Fruit fly (Drosophila melanogaster) whole organism, embryonic: Measurements from ENCODE around the gene CG10638.

Source experiments
- Aef1 ChIP-seq: fragments of 200-800 bp; sonication (Bioruptor generic); IDR thresholded peaks from 3 replicates; pipeline ENCODE4 v1.3.6; 2022; ENCODE audit warnings: missing biosample characterization, missing genetic modification characterization
- CG10147 ChIP-seq: fragments of 200-800 bp; sonication (Bioruptor generic); optimal IDR thresholded peaks from 2 replicates; lab custom pipeline; 2019; ENCODE audit warnings: missing biosample characterization, mild to moderate bottlenecking, missing genetic modification characterization, moderate library complexity
- CG10565 ChIP-seq: fragments of 200-800 bp; sonication (Bioruptor generic); optimal IDR thresholded peaks from 3 replicates; lab custom pipeline; 2016; ENCODE audit warnings: missing biosample characterization, mild to moderate bottlenecking, missing genetic modification characterization
- CG10979 ChIP-seq: fragments of 200-800 bp; sonication (Bioruptor generic); optimal IDR thresholded peaks from 2 replicates; lab custom pipeline; 2018; ENCODE audit warnings: missing biosample characterization, mild to moderate bottlenecking, missing genetic modification characterization, moderate library complexity
- CG11504 ChIP-seq: fragments of 200-800 bp; sonication (Bioruptor generic); optimal IDR thresholded peaks from 3 replicates; lab custom pipeline; 2019; ENCODE audit warnings: missing biosample characterization, mild to moderate bottlenecking, missing genetic modification characterization, moderate library complexity
- CG11560 ChIP-seq: fragments of 200-800 bp; sonication (Bioruptor generic); IDR thresholded peaks from 3 replicates; pipeline ENCODE4 v1.3.6; 2022; ENCODE audit warnings: missing biosample characterization, missing genetic modification characterization
- CG12391 ChIP-seq: fragments of 200-800 bp; sonication (Bioruptor generic); optimal IDR thresholded peaks from 3 replicates; lab custom pipeline; 2018; ENCODE audit warnings: missing biosample characterization, mild to moderate bottlenecking, missing genetic modification characterization, moderate library complexity
- CG14050 ChIP-seq: fragments of 200-800 bp; sonication (Bioruptor generic); IDR thresholded peaks from 3 replicates; pipeline ENCODE4 v1.3.6; 2022; ENCODE audit warnings: missing biosample characterization, missing genetic modification characterization
- CG15601 ChIP-seq: fragments of 200-800 bp; sonication (Bioruptor generic); optimal IDR thresholded peaks from 3 replicates; lab custom pipeline; 2019; ENCODE audit warnings: missing biosample characterization, mild to moderate bottlenecking, missing genetic modification characterization, moderate library complexity
- CG17568 ChIP-seq: fragments of 200-800 bp; sonication (Bioruptor generic); optimal IDR thresholded peaks from 2 replicates; lab custom pipeline; 2018; ENCODE audit warnings: missing biosample characterization, mild to moderate bottlenecking, missing genetic modification characterization, moderate library complexity
- CG18476 ChIP-seq: fragments of 200-800 bp; sonication (Bioruptor generic); optimal IDR thresholded peaks from 2 replicates; lab custom pipeline; 2016; ENCODE audit warnings: missing biosample characterization, mild to moderate bottlenecking, missing genetic modification characterization
- CG3163 ChIP-seq: fragments of 200-800 bp; sonication (Bioruptor generic); optimal IDR thresholded peaks from 3 replicates; lab custom pipeline; 2016; ENCODE audit warnings: missing biosample characterization, missing genetic modification characterization
- CG32532 ChIP-seq: fragments of 200-800 bp; sonication (Bioruptor generic); IDR thresholded peaks from 2 replicates; pipeline ENCODE4 v1.3.6; 2022; ENCODE audit warnings: missing biosample characterization, missing genetic modification characterization
- CG33213 ChIP-seq: fragments of 200-800 bp; sonication (Bioruptor generic); optimal IDR thresholded peaks from 3 replicates; lab custom pipeline; 2016; ENCODE audit warnings: missing biosample characterization, missing genetic modification characterization
- CG34422 ChIP-seq: fragments of 200-800 bp; sonication (Bioruptor generic); IDR thresholded peaks from 3 replicates; pipeline ENCODE4 v1.3.6; 2022; ENCODE audit warnings: missing biosample characterization, missing genetic modification characterization
- CG4854 ChIP-seq: fragments of 200-800 bp; sonication (Bioruptor generic); optimal IDR thresholded peaks from 2 replicates; lab custom pipeline; 2016; ENCODE audit warnings: missing biosample characterization, missing genetic modification characterization, inconsistent platforms
- CG7839 ChIP-seq: fragments of 200-800 bp; sonication (Bioruptor generic); optimal IDR thresholded peaks from 3 replicates; lab custom pipeline; 2018; ENCODE audit warnings: missing biosample characterization, mild to moderate bottlenecking, missing genetic modification characterization, moderate library complexity
- CG8924 ChIP-seq: fragments of 200-800 bp; optimal IDR thresholded peaks from 3 replicates; lab custom pipeline; 2019; ENCODE audit warnings: missing biosample characterization, mild to moderate bottlenecking, missing genetic modification characterization, moderate library complexity
- Elba2 ChIP-seq: fragments of 200-800 bp; sonication (Bioruptor generic); optimal IDR thresholded peaks from 3 replicates; lab custom pipeline; 2016; ENCODE audit warnings: missing biosample characterization, missing genetic modification characterization
- Ets65A ChIP-seq: fragments of 200-800 bp; sonication (Bioruptor generic); peaks from one replicate; lab custom pipeline; 2016; ENCODE audit warnings: missing biosample characterization, missing genetic modification characterization
- Fer1 ChIP-seq: fragments of 200-800 bp; sonication (Bioruptor generic); optimal IDR thresholded peaks from 2 replicates; lab custom pipeline; 2017; ENCODE audit warnings: missing biosample characterization, mild to moderate bottlenecking, missing genetic modification characterization
- Hmx ChIP-seq: fragments of 200-800 bp; sonication (Bioruptor generic); optimal IDR thresholded peaks from 2 replicates; lab custom pipeline; 2016; ENCODE audit warnings: missing biosample characterization, missing genetic modification characterization
- Lhr ChIP-seq: fragments of 200-800 bp; sonication (Bioruptor generic); optimal IDR thresholded peaks from 3 replicates; lab custom pipeline; 2017; ENCODE audit warnings: mild to moderate bottlenecking, missing biosample characterization, missing genetic modification reagents, missing genetic modification characterization
- Lim3 ChIP-seq: fragments of 200-800 bp; sonication (Bioruptor generic); IDR thresholded peaks from 2 replicates; pipeline ENCODE4 v1.3.6; 2022; ENCODE audit warnings: missing biosample characterization, missing genetic modification characterization
- NC2α ChIP-seq: fragments of 200-800 bp; sonication (Bioruptor generic); optimal IDR thresholded peaks from 2 replicates; lab custom pipeline; 2016; ENCODE audit warnings: missing biosample characterization, missing genetic modification characterization
- Pdp1 ChIP-seq, 2 experiments: fragments of 200-800 bp; sonication (Bioruptor generic); optimal IDR thresholded peaks; 3 replicates each; lab custom pipeline; 2016; ENCODE audit warnings: missing biosample characterization in 2 of 2, missing genetic modification characterization in 2 of 2, mild to moderate bottlenecking in 1 of 2, moderate library complexity in 1 of 2
- Poxn ChIP-seq: fragments of 200-800 bp; sonication (Bioruptor generic); IDR thresholded peaks from 2 replicates; pipeline ENCODE4 v1.3.6; 2022; ENCODE audit warnings: missing biosample characterization, missing genetic modification characterization
- Ravus ChIP-seq: fragments of 200-800 bp; sonication (Bioruptor generic); IDR thresholded peaks from 2 replicates; pipeline ENCODE4 v1.3.6; 2022; ENCODE audit warnings: missing biosample characterization, missing genetic modification characterization
- Stat92E ChIP-seq, 3 experiments: fragments of >200 bp in 2 of 3; fragments of 200-800 bp in 1 of 3; sonication (Bioruptor generic) in 1 of 3; optimal IDR thresholded peaks; 2 replicates each; lab custom pipeline; 2017 to 2019; ENCODE audit warnings: missing biosample characterization in 3 of 3, missing genetic modification characterization in 3 of 3, mild to moderate bottlenecking in 1 of 3, moderate library complexity in 1 of 3
- Vsx1 ChIP-seq: fragments of 200-800 bp; sonication (Bioruptor generic); optimal IDR thresholded peaks from 2 replicates; lab custom pipeline; 2017; ENCODE audit warnings: missing biosample characterization, mild to moderate bottlenecking, missing genetic modification characterization, missing genetic modification reagents
- Xbp1 ChIP-seq: fragments of 200-800 bp; sonication (Bioruptor generic); optimal IDR thresholded peaks from 3 replicates; lab custom pipeline; 2016; ENCODE audit warnings: missing biosample characterization, mild to moderate bottlenecking, missing genetic modification characterization
- al ChIP-seq: fragments of 200-800 bp; sonication (Bioruptor generic); IDR thresholded peaks from 2 replicates; pipeline ENCODE4 v1.3.6; 2022; ENCODE audit warnings: missing biosample characterization, missing genetic modification characterization
- ara ChIP-seq: fragments of 200-800 bp; sonication (Bioruptor generic); IDR thresholded peaks from 2 replicates; pipeline ENCODE4 v1.3.6; 2022; ENCODE audit warnings: missing biosample characterization, missing genetic modification characterization
- bowl ChIP-seq: fragments of 200-800 bp; sonication (Bioruptor generic); IDR thresholded peaks from 2 replicates; pipeline ENCODE4 v1.3.6; 2022; ENCODE audit warnings: missing biosample characterization, missing genetic modification characterization
- br ChIP-seq: fragments of >200 bp; optimal IDR thresholded peaks from 2 replicates; lab custom pipeline; 2017
- cato ChIP-seq: fragments of 200-800 bp; sonication (Bioruptor generic); optimal IDR thresholded peaks from 2 replicates; lab custom pipeline; 2016; ENCODE audit warnings: missing biosample characterization, missing genetic modification characterization, borderline replicate concordance
- dati ChIP-seq: fragments of 200-800 bp; sonication (Bioruptor generic); IDR thresholded peaks from 2 replicates; pipeline ENCODE4 v1.3.6; 2022; ENCODE audit warnings: missing biosample characterization, missing genetic modification characterization
- ewg ChIP-seq: fragments of 200-800 bp; sonication (Bioruptor generic); optimal IDR thresholded peaks from 3 replicates; lab custom pipeline; 2017; ENCODE audit warnings: mild to moderate bottlenecking, missing biosample characterization, missing genetic modification reagents, missing genetic modification characterization
- fd96Cb ChIP-seq: fragments of 200-800 bp; sonication (Bioruptor generic); optimal IDR thresholded peaks from 2 replicates; lab custom pipeline; 2018; ENCODE audit warnings: missing biosample characterization, mild to moderate bottlenecking, missing genetic modification characterization, moderate library complexity
- gt ChIP-seq: fragments of 200-800 bp; sonication (Bioruptor generic); IDR thresholded peaks from 2 replicates; pipeline ENCODE4 v1.3.6; 2022; ENCODE audit warnings: missing biosample characterization, missing genetic modification characterization
- ham ChIP-seq: fragments of 200-800 bp; sonication (Bioruptor generic); IDR thresholded peaks from 2 replicates; pipeline ENCODE4 v1.3.6; 2022; ENCODE audit warnings: missing biosample characterization, missing genetic modification characterization
- lola ChIP-seq, 3 experiments: fragments of >200 bp in 2 of 3; fragments of 200-800 bp in 1 of 3; sonication (Bioruptor generic) in 1 of 3; optimal IDR thresholded peaks; 2 replicates each; lab custom pipeline; 2017 to 2019; ENCODE audit warnings: missing biosample characterization in 3 of 3, missing genetic modification characterization in 3 of 3, mild to moderate bottlenecking in 1 of 3, moderate library complexity in 1 of 3
- mld ChIP-seq: fragments of 200-800 bp; sonication (Bioruptor generic); IDR thresholded peaks from 3 replicates; pipeline ENCODE4 v1.3.6; 2022; ENCODE audit warnings: missing biosample characterization, missing genetic modification characterization; ENCODE audit not compliant: partially characterized antibody
- pnt ChIP-seq: fragments of 200-800 bp; sonication (Bioruptor generic); optimal IDR thresholded peaks from 3 replicates; lab custom pipeline; 2016; ENCODE audit warnings: missing biosample characterization, missing genetic modification characterization
- run ChIP-seq: fragments of 200-800 bp; sonication (Bioruptor generic); optimal IDR thresholded peaks from 3 replicates; lab custom pipeline; 2018; ENCODE audit warnings: missing biosample characterization, mild to moderate bottlenecking, missing genetic modification characterization
- slou ChIP-seq: fragments of 200-800 bp; sonication (Bioruptor generic); optimal IDR thresholded peaks from 3 replicates; lab custom pipeline; 2016; ENCODE audit warnings: missing biosample characterization, missing genetic modification characterization
- stc ChIP-seq: fragments of 200-800 bp; sonication (Bioruptor generic); IDR thresholded peaks from 2 replicates; pipeline ENCODE4 v1.3.6; 2022; ENCODE audit warnings: missing biosample characterization, missing genetic modification characterization
- sug ChIP-seq: fragments of 200-800 bp; optimal IDR thresholded peaks from 2 replicates; lab custom pipeline; 2019; ENCODE audit warnings: missing biosample characterization, mild to moderate bottlenecking, missing genetic modification characterization, moderate library complexity
- tup ChIP-seq: fragments of 200-800 bp; sonication (Bioruptor generic); optimal IDR thresholded peaks from 2 replicates; lab custom pipeline; 2016; ENCODE audit warnings: missing biosample characterization, mild to moderate bottlenecking, missing genetic modification characterization, moderate library complexity
- usp ChIP-seq: fragments of >200 bp; optimal IDR thresholded peaks from 2 replicates; lab custom pipeline; 2017; ENCODE audit warnings: missing biosample characterization, missing genetic modification characterization

The CG10638 gene

DNA sequence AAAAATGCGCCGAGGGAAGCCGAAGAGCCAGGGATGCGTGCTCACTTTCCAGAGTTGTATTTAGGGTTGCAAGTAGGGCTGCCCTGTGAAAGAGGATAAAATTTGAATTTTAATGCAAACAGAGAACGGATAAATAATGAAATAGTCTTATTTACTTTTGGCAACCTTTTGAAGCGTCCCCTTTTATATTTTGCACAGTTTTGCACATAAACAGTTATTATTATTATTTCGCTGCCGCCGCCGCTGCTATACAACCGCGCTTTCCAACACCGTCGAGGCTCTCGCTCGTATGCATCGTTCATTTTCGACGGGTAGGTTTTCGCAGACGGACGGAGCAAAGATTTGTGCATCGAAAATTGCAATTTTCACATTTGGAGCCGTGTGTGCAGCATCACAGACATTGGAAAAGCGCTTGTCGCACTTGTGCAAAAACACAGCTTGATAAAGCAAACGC, 13.7 kb upstream of the CG10638 start, which contains the start of the genes sti and tral (continued):
- TF ChIP-seq Vsx1 (GFP tag; lab: Kevin White, UChicago), result no peak
- peak; percentile 89 for TF ChIP-seq cato (GFP tag; lab: Kevin White, UChicago)
- TF ChIP-seq CG7839 (tag; lab: Kevin White, UChicago), result peak; percentile 75
- peak; percentile 76 for TF ChIP-seq CG10979 (tag; lab: Kevin White, UChicago)
- no peak for TF ChIP-seq br (lab: Kevin White, UChicago)
- TF ChIP-seq usp, result no peak
- TF ChIP-seq Stat92E (GFP tag; optimal IDR thresholded peaks at IDR 0.05; lab: Kevin White, UChicago), result peak in 1 of 3 experiments; percentile 2
- TF ChIP-seq Pdp1 (GFP tag; optimal IDR thresholded peaks at IDR 0.05; lab: Kevin White, UChicago), result peak; percentile 84 to 95
- TF ChIP-seq CG34422 (GFP tag; lab: Robert Waterston, UW), result peak; percentile 79; the same call in 2 of the 3 replicates
- peak; percentile 64 for TF ChIP-seq stc (GFP tag; lab: Robert Waterston, UW)
- TF ChIP-seq Lim3 (GFP tag; lab: Robert Waterston, UW), result no peak
- peak; percentile 82 for TF ChIP-seq CG10147 (GFP tag; lab: Kevin White, UChicago)
- peak; percentile 62 for TF ChIP-seq Ravus
- 0 out of 2 replicates have a peak, but pooled peaks have one; percentile 40 for TF ChIP-seq dati (GFP tag; lab: Robert Waterston, UW)
- TF ChIP-seq fd96Cb, result peak; percentile 74
- TF ChIP-seq run (tag; lab: Kevin White, UChicago), result peak; percentile 15
- TF ChIP-seq bowl (GFP tag; lab: Robert Waterston, UW), result 0 out of 2 replicates have a peak, but pooled peaks have one; percentile 50
- peak; percentile 59 for TF ChIP-seq CG10565 (GFP tag; lab: Kevin White, UChicago)
- TF ChIP-seq CG14050 (GFP tag; lab: Robert Waterston, UW), result peak; percentile 60; the same call in 2 of the 3 replicates
- TF ChIP-seq pnt (GFP tag; lab: Kevin White, UChicago), result peak; percentile 92
- peak; percentile 89 for TF ChIP-seq NC2α (GFP tag; lab: Kevin White, UChicago)
- peak; percentile 91 for TF ChIP-seq tup (GFP tag; lab: Kevin White, UChicago)
- TF ChIP-seq Hmx (GFP tag; lab: Kevin White, UChicago), result peak; percentile 55
- TF ChIP-seq Xbp1 (GFP tag; lab: Kevin White, UChicago), result peak; percentile 94
- TF ChIP-seq sug (tag; lab: Kevin White, UChicago), result peak; percentile 91
- peak; percentile 52; the same call in 1 of the 2 replicates for TF ChIP-seq ham (GFP tag; lab: Robert Waterston, UW)
- TF ChIP-seq CG11504, result no peak
- TF ChIP-seq Ets65A, result peak; percentile 100
- peak; percentile 79 for TF ChIP-seq Lhr (GFP tag; lab: Kevin White, UChicago)
- TF ChIP-seq lola (GFP tag; optimal IDR thresholded peaks at IDR 0.05; lab: Kevin White, UChicago), result peak in 1 of 3 experiments; percentile 78
- peak; percentile 76 for TF ChIP-seq CG15601 (tag; lab: Kevin White, UChicago)
- TF ChIP-seq gt (GFP tag; lab: Robert Waterston, UW), result peak; percentile 60; the same call in 1 of the 2 replicates
- no peak for TF ChIP-seq mld (GFP tag; lab: Robert Waterston, UW)
- peak; percentile 84 for TF ChIP-seq Aef1 (GFP tag; lab: Robert Waterston, UW)
- TF ChIP-seq ewg (GFP tag; lab: Kevin White, UChicago), result peak; percentile 81
- TF ChIP-seq slou (GFP tag; lab: Kevin White, UChicago), result peak; percentile 87
- peak; percentile 89 for TF ChIP-seq CG32532 (GFP tag; lab: Robert Waterston, UW)
- TF ChIP-seq al (GFP tag; lab: Robert Waterston, UW), result peak; percentile 81
- TF ChIP-seq CG8924, result peak; percentile 75
- TF ChIP-seq CG18476 (GFP tag; lab: Kevin White, UChicago), result peak; percentile 88
- TF ChIP-seq CG12391 (tag; lab: Kevin White, UChicago), result peak; percentile 90
- TF ChIP-seq Elba2 (GFP tag; lab: Kevin White, UChicago), result peak; percentile 65
- TF ChIP-seq ara (GFP tag; lab: Robert Waterston, UW), result peak; percentile 87
- peak; percentile 76 for TF ChIP-seq Poxn (GFP tag; lab: Robert Waterston, UW)
- no peak for TF ChIP-seq CG17568 (GFP tag; lab: Kevin White, UChicago)
- TF ChIP-seq CG33213 (GFP tag; lab: Kevin White, UChicago), result peak; percentile 89
- peak; percentile 92 for TF ChIP-seq Fer1 (GFP tag; lab: Kevin White, UChicago)
- TF ChIP-seq CG3163 (GFP tag; lab: Kevin White, UChicago), result peak; percentile 82
- TF ChIP-seq CG11560 (tag; lab: Robert Waterston, UW), result peak; percentile 81
- TF ChIP-seq CG4854 (GFP tag; lab: Kevin White, UChicago), result peak; percentile 88
